Worm (Caenorhabditis elegans) whole organism, early embryonic: ENCODE data around the gene rnh-1.2.

Experiments used
- F13C5.2 ChIP-seq: sonication (generic microtip); optimal IDR thresholded peaks from 2 replicates; lab custom pipeline; 2017; ENCODE audit warnings: mild to moderate bottlenecking, missing genetic modification characterization, inconsistent platforms, missing compliant biosample characterization
- ama-1 ChIP-seq: fragments of 150-350 bp; optimal IDR thresholded peaks from 2 replicates; lab custom pipeline; 2014
- ceh-13 ChIP-seq: fragments of 200-800 bp; sonication (Bioruptor generic); optimal IDR thresholded peaks from 2 replicates; lab custom pipeline; 2018; ENCODE audit warnings: mild to moderate bottlenecking, missing genetic modification characterization, missing compliant biosample characterization
- ceh-36 ChIP-seq: sonication (generic microtip); optimal IDR thresholded peaks from 2 replicates; lab custom pipeline; 2016; ENCODE audit warnings: missing genetic modification characterization, inconsistent platforms, missing compliant biosample characterization
- hmg-4 ChIP-seq: fragments of 200-800 bp; sonication (Bioruptor generic); optimal IDR thresholded peaks from 2 replicates; lab custom pipeline; 2018; ENCODE audit warnings: mild to moderate bottlenecking, missing genetic modification characterization, missing compliant biosample characterization
- hnd-1 ChIP-seq: sonication (generic microtip); optimal IDR thresholded peaks from 2 replicates; lab custom pipeline; 2016; ENCODE audit warnings: missing genetic modification characterization, missing compliant biosample characterization
- pes-1 ChIP-seq: fragments of 200-800 bp; sonication (Bioruptor generic); IDR thresholded peaks from 2 replicates; pipeline ENCODE4 v1.3.6; 2022; ENCODE audit warnings: missing genetic modification reagents, missing genetic modification characterization, missing compliant biosample characterization
- scrt-1 ChIP-seq: fragments of 200-800 bp; sonication (Bioruptor generic); IDR thresholded peaks from 2 replicates; pipeline ENCODE4 v1.3.6; 2022; ENCODE audit warnings: missing genetic modification characterization, missing compliant biosample characterization
- sea-1 ChIP-seq: fragments of 200-800 bp; sonication (Bioruptor generic); conservative IDR thresholded peaks from 2 replicates; pipeline ENCODE4 v1.3.6; 2022; ENCODE audit warnings: missing genetic modification characterization, missing compliant biosample characterization
- tbx-11 ChIP-seq: fragments of 200-800 bp; sonication (Bioruptor generic); IDR thresholded peaks from 2 replicates; pipeline ENCODE4 v1.3.6; 2022; ENCODE audit warnings: missing genetic modification characterization, missing compliant biosample characterization
- tbx-37 ChIP-seq: fragments of 200-800 bp; sonication (Bioruptor generic); conservative IDR thresholded peaks from 2 replicates; pipeline ENCODE4 v1.3.6; 2022; ENCODE audit warnings: missing genetic modification reagents, missing genetic modification characterization, missing compliant biosample characterization
- tra-4 ChIP-seq: sonication (generic microtip); optimal IDR thresholded peaks from 2 replicates; lab custom pipeline; 2017; ENCODE audit warnings: missing genetic modification characterization, missing compliant biosample characterization

DNA sequence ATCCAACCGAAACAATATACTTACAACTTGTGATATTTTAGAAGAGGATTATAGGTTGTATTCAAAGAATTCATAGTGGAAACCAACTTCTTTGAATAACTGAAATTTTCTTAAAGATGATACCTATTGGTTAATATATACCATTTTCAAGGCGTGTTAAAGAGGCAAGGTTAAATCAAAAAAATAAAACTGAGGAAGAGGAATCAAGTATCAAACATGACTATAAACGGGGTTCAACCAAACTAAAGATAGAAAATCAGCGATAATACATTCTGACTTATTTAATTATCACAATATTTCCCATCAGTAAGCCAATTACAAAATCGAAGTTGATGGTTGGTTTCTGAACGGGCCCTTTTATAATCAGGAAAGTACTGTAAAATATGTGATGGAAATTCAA lies 19.6 kb upstream of the rnh-1.2 start, which contains the start of gene chil-3:
- TF ChIP-seq scrt-1 = no peak
- no peak for TF ChIP-seq tbx-11 (GFP tag; lab: Robert Waterston, UW)
- no peak for TF ChIP-seq ceh-36 (tag; lab: Kevin White, UChicago)
- no peak for TF ChIP-seq tbx-37 (GFP tag; lab: Robert Waterston, UW)
- TF ChIP-seq ama-1 = no peak
- TF ChIP-seq ceh-13 (GFP tag; lab: Kevin White, UChicago) = no peak
- no peak for TF ChIP-seq hnd-1 (tag; lab: Kevin White, UChicago)
- TF ChIP-seq hmg-4 = no peak
- no peak for TF ChIP-seq pes-1 (GFP tag; lab: Robert Waterston, UW)
- TF ChIP-seq tra-4 (tag; lab: Kevin White, UChicago) = no peak
- no peak for TF ChIP-seq F13C5.2 (tag; lab: Kevin White, UChicago)
- no peak for TF ChIP-seq sea-1 (GFP tag; lab: Robert Waterston, UW)
